Fruit fly (Drosophila melanogaster) whole organism, pupa: Measurements from ENCODE around the gene CG15878.

Experiments used
- CG10348 ChIP-seq: fragments of 200-800 bp; sonication (Bioruptor generic); IDR thresholded peaks from 2 replicates; pipeline ENCODE4 v1.3.6; 2022; ENCODE audit warnings: missing biosample characterization, missing genetic modification characterization
- CG12605 ChIP-seq: fragments of 200-800 bp; sonication (Bioruptor generic); IDR thresholded peaks from 2 replicates; pipeline ENCODE4 v1.3.6; 2022; ENCODE audit warnings: missing biosample characterization, missing genetic modification characterization
- CG13204 ChIP-seq: fragments of 200-800 bp; sonication (Bioruptor generic); optimal IDR thresholded peaks from 2 replicates; lab custom pipeline; 2018; ENCODE audit warnings: missing biosample characterization, mild to moderate bottlenecking, missing genetic modification characterization, moderate library complexity
- CG14655 ChIP-seq: fragments of 200-800 bp; sonication (Bioruptor generic); optimal IDR thresholded peaks from 3 replicates; lab custom pipeline; 2017; ENCODE audit warnings: mild to moderate bottlenecking, missing biosample characterization, missing genetic modification reagents, missing genetic modification characterization
- CG15710 ChIP-seq: fragments of 200-800 bp; sonication (Bioruptor generic); optimal IDR thresholded peaks from 2 replicates; lab custom pipeline; 2018; ENCODE audit warnings: missing biosample characterization, mild to moderate bottlenecking, missing genetic modification characterization, moderate library complexity
- CG17806 ChIP-seq: fragments of 200-800 bp; sonication (Bioruptor generic); optimal IDR thresholded peaks from 2 replicates; lab custom pipeline; 2018; ENCODE audit warnings: missing biosample characterization, mild to moderate bottlenecking, missing genetic modification characterization, moderate library complexity
- CG32121 ChIP-seq: fragments of 200-800 bp; sonication (Bioruptor generic); IDR thresholded peaks from 2 replicates; pipeline ENCODE4 v1.3.6; 2022; ENCODE audit warnings: missing biosample characterization, missing genetic modification characterization
- CG34367 ChIP-seq: fragments of 200-800 bp; sonication (Bioruptor generic); optimal IDR thresholded peaks from 2 replicates; lab custom pipeline; 2018; ENCODE audit warnings: missing biosample characterization, mild to moderate bottlenecking, missing genetic modification characterization
- CG4496 ChIP-seq: fragments of 200-800 bp; sonication (Bioruptor generic); IDR thresholded peaks from 3 replicates; pipeline ENCODE4 v1.3.6; 2022; ENCODE audit warnings: missing biosample characterization, missing genetic modification characterization
- CG8159 ChIP-seq: fragments of 200-800 bp; sonication (Bioruptor generic); optimal IDR thresholded peaks from 3 replicates; lab custom pipeline; 2018; ENCODE audit warnings: missing biosample characterization, mild to moderate bottlenecking, missing genetic modification characterization, moderate library complexity
- CG8301 ChIP-seq: fragments of 200-800 bp; sonication (Bioruptor generic); optimal IDR thresholded peaks from 2 replicates; lab custom pipeline; 2018; ENCODE audit warnings: missing biosample characterization, mild to moderate bottlenecking, missing genetic modification characterization
- CG9948 ChIP-seq: fragments of 200-800 bp; sonication (Bioruptor generic); optimal IDR thresholded peaks from 2 replicates; lab custom pipeline; 2018; ENCODE audit warnings: missing biosample characterization, mild to moderate bottlenecking, missing genetic modification characterization, moderate library complexity
- D1 ChIP-seq: fragments of 200-800 bp; sonication (Bioruptor generic); optimal IDR thresholded peaks from 2 replicates; lab custom pipeline; 2018; ENCODE audit warnings: missing biosample characterization, mild to moderate bottlenecking, missing genetic modification characterization, moderate library complexity
- EcR ChIP-seq: fragments of 200-800 bp; sonication (Bioruptor generic); optimal IDR thresholded peaks from 3 replicates; lab custom pipeline; 2019; ENCODE audit warnings: missing biosample characterization, missing genetic modification characterization, mild to moderate bottlenecking, moderate library complexity, missing genetic modification reagents
- Ets98B ChIP-seq: fragments of 200-800 bp; sonication (Bioruptor generic); IDR thresholded peaks from 2 replicates; pipeline ENCODE4 v1.3.6; 2022; ENCODE audit warnings: missing biosample characterization, missing genetic modification characterization
- Pif1A ChIP-seq: fragments of 200-800 bp; sonication (Bioruptor generic); optimal IDR thresholded peaks from 3 replicates; lab custom pipeline; 2016; ENCODE audit warnings: missing biosample characterization, missing genetic modification characterization
- Snoo ChIP-seq: fragments of 200-800 bp; sonication (Bioruptor generic); optimal IDR thresholded peaks from 3 replicates; lab custom pipeline; 2017; ENCODE audit warnings: missing biosample characterization, mild to moderate bottlenecking, missing genetic modification characterization, inconsistent platforms
- fd96Ca ChIP-seq: fragments of 200-800 bp; sonication (Bioruptor generic); IDR thresholded peaks from 3 replicates; pipeline ENCODE4 v1.3.6; 2022; ENCODE audit warnings: missing biosample characterization, missing genetic modification characterization
- gl ChIP-seq: fragments of 200-800 bp; sonication (Bioruptor generic); optimal IDR thresholded peaks from 2 replicates; lab custom pipeline; 2018; ENCODE audit warnings: missing biosample characterization, mild to moderate bottlenecking, missing genetic modification characterization
- rn ChIP-seq: fragments of 200-800 bp; sonication (Bioruptor generic); IDR thresholded peaks from 2 replicates; pipeline ENCODE4 v1.3.6; 2022; ENCODE audit warnings: missing biosample characterization, missing genetic modification characterization

CG15878 gene

dm6 chr3L:2248335-2248734 is 36.0 kb upstream of the CG15878 start, which contains the start of gene CG32305:
TSS of gene CG32305 (plus strand) at chr3L:2248635.
- TF ChIP-seq CG8301 (tag; lab: Kevin White, UChicago) = no peak
- TF ChIP-seq CG8159 (tag; lab: Kevin White, UChicago) = no peak
- TF ChIP-seq D1 (tag; lab: Kevin White, UChicago) = no peak
- no peak for TF ChIP-seq Pif1A (GFP tag; lab: Kevin White, UChicago)
- TF ChIP-seq CG9948 (tag; lab: Kevin White, UChicago) = no peak
- TF ChIP-seq CG13204 (GFP tag; lab: Kevin White, UChicago) = no peak
- TF ChIP-seq CG12605 (GFP tag; lab: Robert Waterston, UW) = no peak
- TF ChIP-seq EcR = no peak
- TF ChIP-seq gl (tag; lab: Kevin White, UChicago) = no peak
- TF ChIP-seq rn (GFP tag; lab: Robert Waterston, UW) = no peak
- TF ChIP-seq Ets98B (GFP tag; lab: Robert Waterston, UW) = no peak
- TF ChIP-seq CG32121 (GFP tag; lab: Robert Waterston, UW) = no peak
- TF ChIP-seq CG34367 = no peak

DNA sequence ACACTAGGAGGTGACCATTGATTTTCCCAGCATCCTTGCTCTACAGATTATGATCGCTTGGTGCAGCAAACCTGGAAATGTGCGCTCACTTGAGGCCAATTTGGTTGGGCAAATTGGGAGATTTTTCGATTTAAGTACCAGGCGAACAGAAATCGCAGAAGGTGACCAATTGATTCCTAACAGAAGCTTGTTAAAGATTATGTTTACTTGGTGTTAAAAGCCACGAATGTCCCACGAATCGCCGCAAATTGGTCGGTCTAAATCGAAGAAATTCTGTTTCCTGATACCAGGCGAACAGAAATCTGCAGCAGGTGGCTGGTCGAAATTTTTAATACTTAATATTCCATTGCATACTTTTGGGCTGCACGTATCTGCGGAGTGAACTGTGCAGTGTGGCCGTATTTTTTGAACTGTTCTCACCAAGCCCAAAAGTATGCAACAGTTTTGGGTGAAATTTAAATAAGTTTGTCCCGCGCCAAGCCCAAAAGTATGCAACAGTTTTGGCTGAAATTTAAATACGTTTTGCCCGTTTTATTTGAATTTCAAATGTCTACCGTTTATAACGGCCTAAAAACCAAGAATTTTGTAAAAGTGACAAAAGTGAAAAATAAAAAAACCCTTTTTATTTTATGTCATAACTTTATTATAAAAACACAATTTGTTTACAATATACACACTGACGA is 31.7 kb upstream of the CG15878 start, which contains the start of gene CG32301:
Gene CG32301, plus strand, starts transcription at position 633 of the 683 bp plus-strand sequence.
- TF ChIP-seq rn (GFP tag; lab: Robert Waterston, UW) (no peak), CG12605 (GFP tag; lab: Robert Waterston, UW) (no peak), CG17806 (no peak), Ets98B (GFP tag; lab: Robert Waterston, UW) (no peak), CG8159 (tag; lab: Kevin White, UChicago) (no peak), CG14655 (GFP tag; lab: Kevin White, UChicago) (no peak), CG9948 (tag; lab: Kevin White, UChicago) (no peak), CG34367 (no peak), CG4496 (no peak), Snoo (tag; lab: Kevin White, UChicago) (no peak), CG15710 (tag; lab: Kevin White, UChicago) (no peak), CG32121 (GFP tag; lab: Robert Waterston, UW) (no peak), CG10348 (GFP tag; lab: Robert Waterston, UW) (no peak), EcR (no peak), fd96Ca (GFP tag; lab: Robert Waterston, UW) (no peak), CG8301 (tag; lab: Kevin White, UChicago) (no peak), gl (tag; lab: Kevin White, UChicago) (no peak)
- TF ChIP-seq, all 21 proteins: peak for 0

dm6 chr3L:2237543-2238233 is 25.4 kb upstream of the CG15878 start, which contains the start of gene ACXD:
TSS of gene ACXD (plus strand) at chr3L:2237608.
- no peak for TF ChIP-seq fd96Ca (GFP tag; lab: Robert Waterston, UW)
- TF ChIP-seq Pif1A (GFP tag; lab: Kevin White, UChicago) = no peak
- no peak for TF ChIP-seq rn (GFP tag; lab: Robert Waterston, UW)
- TF ChIP-seq CG8301 (tag; lab: Kevin White, UChicago) = no peak
- no peak for TF ChIP-seq CG13204 (GFP tag; lab: Kevin White, UChicago)
- no peak for TF ChIP-seq CG4496
- TF ChIP-seq Ets98B (GFP tag; lab: Robert Waterston, UW) = no peak
- no peak for TF ChIP-seq CG8159 (tag; lab: Kevin White, UChicago)
- no peak for TF ChIP-seq CG17806
- TF ChIP-seq CG15710 (tag; lab: Kevin White, UChicago) = no peak
- TF ChIP-seq, all 21 proteins: peak for 0

DNA sequence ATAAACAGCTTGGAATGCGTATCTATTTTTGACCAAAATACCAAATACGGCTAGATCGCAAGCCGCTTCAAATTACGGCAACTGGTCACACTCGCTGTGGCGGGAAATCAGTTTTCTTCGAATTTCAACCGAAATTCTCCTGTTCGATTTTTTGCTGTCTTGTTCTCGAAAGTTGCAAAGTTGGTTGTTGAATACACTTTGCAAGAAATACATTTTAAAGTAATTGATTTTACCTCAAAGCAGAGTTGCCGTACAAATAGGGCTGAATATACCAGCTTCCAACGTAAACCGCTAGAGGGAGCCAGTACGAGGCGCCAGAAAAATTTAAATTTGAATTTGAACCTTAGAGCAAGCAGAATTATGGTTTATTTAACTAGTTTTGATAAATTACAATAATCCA is 24.7 kb upstream of the CG15878 start, which contains the start of gene CG9018:
Gene CG9018, minus strand, starts transcription at position 43 of the 400 bp plus-strand sequence.
- no peak for TF ChIP-seq CG8159 (tag; lab: Kevin White, UChicago)
- no peak for TF ChIP-seq fd96Ca (GFP tag; lab: Robert Waterston, UW)
- no peak for TF ChIP-seq CG10348 (GFP tag; lab: Robert Waterston, UW)
- no peak for TF ChIP-seq CG9948 (tag; lab: Kevin White, UChicago)
- no peak for TF ChIP-seq EcR
- no peak for TF ChIP-seq Pif1A (GFP tag; lab: Kevin White, UChicago)
- no peak for TF ChIP-seq CG17806
- TF ChIP-seq rn (GFP tag; lab: Robert Waterston, UW) = no peak
- no peak for TF ChIP-seq CG13204 (GFP tag; lab: Kevin White, UChicago)
- TF ChIP-seq CG15710 (tag; lab: Kevin White, UChicago) = no peak
- TF ChIP-seq CG32121 (GFP tag; lab: Robert Waterston, UW) = no peak
- TF ChIP-seq Ets98B (GFP tag; lab: Robert Waterston, UW) = no peak
- TF ChIP-seq CG34367 = no peak
- TF ChIP-seq CG8301 (tag; lab: Kevin White, UChicago) = no peak
- no peak for TF ChIP-seq CG12605 (GFP tag; lab: Robert Waterston, UW)
- TF ChIP-seq D1 (tag; lab: Kevin White, UChicago) = no peak
- TF ChIP-seq CG14655 (GFP tag; lab: Kevin White, UChicago) = no peak
- TF ChIP-seq gl (tag; lab: Kevin White, UChicago) = no peak
- TF ChIP-seq, all 21 proteins: peak for 0

- no peak for TF ChIP-seq Ets98B (GFP tag; lab: Robert Waterston, UW)
- peak; percentile 85 for TF ChIP-seq CG12605 (GFP tag; lab: Robert Waterston, UW)
Observed at dm6 chr3L:2229172-2229696, 16.9 kb upstream of the CG15878 start, which contains the start of gene Oseg2. TSS of gene Oseg2 (plus strand) at chr3L:2229646.
